Worm (Caenorhabditis elegans): ENCODE data around the gene srt-53.

DNA sequence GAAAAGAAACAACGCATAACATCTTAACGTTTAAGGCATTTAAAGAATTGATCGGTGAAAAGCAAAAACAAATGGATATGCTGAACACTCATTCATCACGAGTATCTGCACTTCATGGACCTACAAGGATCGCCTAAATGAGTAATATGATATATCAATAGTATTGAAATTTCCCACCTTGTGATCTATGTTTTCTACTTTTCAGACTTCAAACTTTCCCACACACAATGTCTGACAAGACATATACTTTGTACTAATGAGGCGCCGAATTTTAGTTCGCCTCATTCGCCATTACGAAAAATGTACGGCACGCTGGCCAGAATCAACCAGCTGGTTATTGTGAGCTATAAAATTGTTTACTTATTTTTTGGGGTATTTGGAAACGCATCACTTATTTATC, 13.4 kb downstream of the srt-53 start, which contains the start of gene srsx-6:
- TF ChIP-seq ztf-23 (GFP tag; IDR thresholded peaks at IDR 0.05) = no peak
- TF ChIP-seq cog-1 (tag; optimal IDR thresholded peaks at IDR 0.05) = no peak
